Fruit fly (Drosophila melanogaster) whole organism, adult: Measurements from ENCODE around the gene Pxn.

Source experiments
- CG11617 ChIP-seq: fragments of 200-800 bp; sonication (Bioruptor generic); optimal IDR thresholded peaks from 2 replicates; lab custom pipeline; 2017; ENCODE audit warnings: mild to moderate bottlenecking, missing biosample characterization, missing genetic modification reagents, missing genetic modification characterization
- CG14711 ChIP-seq: fragments of 200-800 bp; sonication (Bioruptor generic); optimal IDR thresholded peaks from 2 replicates; lab custom pipeline; 2018; ENCODE audit warnings: missing biosample characterization, mild to moderate bottlenecking, missing genetic modification characterization, moderate library complexity
- CG1620 ChIP-seq: fragments of 200-800 bp; sonication (Bioruptor generic); optimal IDR thresholded peaks from 2 replicates; lab custom pipeline; 2016; ENCODE audit warnings: missing biosample characterization, missing genetic modification characterization
- Crg-1 ChIP-seq: fragments of 200-800 bp; sonication (Bioruptor generic); optimal IDR thresholded peaks from 2 replicates; lab custom pipeline; 2016; ENCODE audit warnings: missing biosample characterization, missing genetic modification characterization
- cnc ChIP-seq, 2 experiments: fragments of >200 bp; optimal IDR thresholded peaks; 2 replicates each; lab custom pipeline; 2017
- pad ChIP-seq: fragments of 200-800 bp; sonication (Bioruptor generic); optimal IDR thresholded peaks from 3 replicates; lab custom pipeline; 2017; ENCODE audit warnings: missing biosample characterization, missing genetic modification characterization, mild to moderate bottlenecking, moderate library complexity, missing genetic modification reagents
- tj ChIP-seq: fragments of 200-800 bp; sonication (Bioruptor generic); optimal IDR thresholded peaks from 3 replicates; lab custom pipeline; 2017; ENCODE audit warnings: missing biosample characterization, mild to moderate bottlenecking, missing genetic modification characterization, moderate library complexity
- toe ChIP-seq: fragments of 200-800 bp; sonication (Bioruptor generic); optimal IDR thresholded peaks from 2 replicates; lab custom pipeline; 2016; ENCODE audit warnings: missing biosample characterization, missing genetic modification characterization

DNA sequence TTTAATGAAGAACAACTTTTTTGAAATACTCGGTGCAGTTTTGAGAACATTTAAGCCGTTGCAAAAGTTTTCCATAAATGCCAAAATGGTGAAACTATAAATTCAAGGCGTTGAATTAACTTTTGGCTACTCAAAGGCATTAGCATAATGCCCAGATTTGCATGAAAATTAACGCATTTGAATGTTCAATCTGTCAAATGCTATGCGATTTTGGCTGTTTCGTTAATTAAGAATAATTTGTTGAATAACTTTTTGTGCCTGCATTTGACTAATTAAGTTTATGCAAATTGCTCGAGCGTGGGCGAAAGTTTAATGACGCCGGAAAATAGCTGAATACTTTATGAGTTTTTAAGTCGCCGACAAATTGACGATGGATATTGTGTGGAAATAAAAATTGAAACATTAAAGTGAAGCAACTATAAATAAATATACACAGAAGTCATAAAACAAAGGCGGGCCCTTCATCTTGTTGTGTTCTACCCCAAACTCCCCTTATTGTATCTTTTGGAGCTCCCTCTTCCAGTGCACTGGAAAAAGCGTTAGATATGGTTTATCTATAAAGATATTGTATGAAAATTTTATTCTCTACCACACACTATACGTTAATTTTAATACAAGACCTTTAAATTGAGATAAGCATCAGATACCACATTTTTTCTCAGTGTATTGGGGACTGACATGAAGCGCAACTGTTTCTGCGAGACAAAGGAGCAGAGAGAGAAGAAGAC lies 77.6 kb downstream of the Pxn start:
- TF ChIP-seq CG14711 (tag; lab: Kevin White, UChicago) (peak; percentile 51), pad (GFP tag; lab: Kevin White, UChicago) (no peak), tj (GFP tag; lab: Kevin White, UChicago) (no peak), cnc (optimal IDR thresholded peaks at IDR 0.05; lab: Kevin White, UChicago) (no peak), CG1620 (GFP tag; lab: Kevin White, UChicago) (no peak), toe (GFP tag; lab: Kevin White, UChicago) (no peak), CG11617 (GFP tag; lab: Kevin White, UChicago) (no peak), Crg-1 (GFP tag; lab: Kevin White, UChicago) (no peak)
